Worm (Caenorhabditis elegans) whole organism, L4 larva: ENCODE measurements around the gene C48B4.13.

Experiments
- D1046.2 ChIP-seq: fragments of 200-800 bp; sonication (Bioruptor generic); IDR thresholded peaks from 2 replicates; pipeline ENCODE4 v1.3.6; 2022; ENCODE audit warnings: missing genetic modification characterization, missing compliant biosample characterization
- F10B5.3 ChIP-seq: sonication (generic microtip); optimal IDR thresholded peaks from 2 replicates; lab custom pipeline; 2016; ENCODE audit warnings: mild to moderate bottlenecking, missing genetic modification characterization, missing compliant biosample characterization
- F26F4.8 ChIP-seq: fragments of 200-800 bp; sonication (Bioruptor generic); conservative IDR thresholded peaks from 2 replicates; pipeline ENCODE4 v1.3.6; 2022; ENCODE audit warnings: missing genetic modification characterization, missing compliant biosample characterization
- F44E2.7 ChIP-seq: fragments of 200-800 bp; sonication (Bioruptor generic); IDR thresholded peaks from 2 replicates; pipeline ENCODE4 v2.1.2; 2022; ENCODE audit warnings: missing genetic modification characterization, missing compliant biosample characterization
- Y48G9A.11 ChIP-seq: fragments of 200-800 bp; sonication (Bioruptor generic); IDR thresholded peaks from 2 replicates; pipeline ENCODE4 v1.3.6; 2022; ENCODE audit warnings: missing genetic modification reagents, missing genetic modification characterization, missing compliant biosample characterization
- Y5F2A.4 ChIP-seq: fragments of 200-800 bp; sonication (Bioruptor generic); optimal IDR thresholded peaks from 2 replicates; lab custom pipeline; 2018; ENCODE audit warnings: mild to moderate bottlenecking, missing genetic modification characterization, missing compliant biosample characterization
- ZK337.2 ChIP-seq: fragments of 200-800 bp; sonication (Bioruptor generic); IDR thresholded peaks from 2 replicates; pipeline ENCODE4 v1.3.6; 2022; ENCODE audit warnings: missing genetic modification reagents, missing genetic modification characterization, missing compliant biosample characterization
- aha-1 ChIP-seq: fragments of 150-350 bp; peaks from one replicate; lab custom pipeline; 2014; ENCODE audit warnings: missing biosample characterization, missing genetic modification characterization
- aly-2 ChIP-seq: sonication (generic microtip); optimal IDR thresholded peaks from 2 replicates; lab custom pipeline; 2018; ENCODE audit warnings: missing biosample characterization, missing genetic modification characterization
- arid-1 ChIP-seq: fragments of 200-800 bp; sonication (Bioruptor generic); conservative IDR thresholded peaks from 2 replicates; pipeline ENCODE4 v1.3.6; 2022; ENCODE audit warnings: missing genetic modification reagents, missing genetic modification characterization, missing compliant biosample characterization
- ceh-28 ChIP-seq: fragments of 150-350 bp; optimal IDR thresholded peaks from 2 replicates; lab custom pipeline; 2014; ENCODE audit warnings: missing biosample characterization, missing genetic modification reagents, missing genetic modification characterization
- ceh-32 ChIP-seq: sonication (generic microtip); optimal IDR thresholded peaks from 2 replicates; lab custom pipeline; 2016; ENCODE audit warnings: mild to moderate bottlenecking, missing genetic modification characterization, missing compliant biosample characterization; ENCODE audit not compliant: poor library complexity
- ces-1 ChIP-seq: fragments of 150-350 bp; sonication (generic microtip); optimal IDR thresholded peaks from 4 replicates; lab custom pipeline; 2014; ENCODE audit warnings: missing biosample characterization, missing genetic modification reagents, missing genetic modification characterization
- cey-2 ChIP-seq: sonication (generic microtip); optimal IDR thresholded peaks from 3 replicates; lab custom pipeline; 2017; ENCODE audit warnings: missing genetic modification characterization, mild to moderate bottlenecking, missing compliant biosample characterization, antibody characterized with exemption, borderline replicate concordance; ENCODE audit not compliant: insufficient read depth
- ctbp-1 ChIP-seq: fragments of 200-800 bp; sonication (Bioruptor generic); IDR thresholded peaks from 2 replicates; pipeline ENCODE4 v1.3.6; 2022; ENCODE audit warnings: missing genetic modification reagents, missing genetic modification characterization, missing compliant biosample characterization
- daf-12 ChIP-seq: fragments of 150-350 bp; optimal IDR thresholded peaks from 2 replicates; lab custom pipeline; 2014; ENCODE audit warnings: missing biosample characterization, missing genetic modification reagents, missing genetic modification characterization
- daf-19 ChIP-seq: fragments of 200-800 bp; sonication (Bioruptor generic); conservative IDR thresholded peaks from 2 replicates; pipeline ENCODE4 v1.3.6; 2022; ENCODE audit warnings: missing genetic modification characterization, missing compliant biosample characterization
- dmd-6 ChIP-seq: fragments of 200-800 bp; sonication (Bioruptor generic); IDR thresholded peaks from 2 replicates; pipeline ENCODE4 v1.3.6; 2022; ENCODE audit warnings: missing genetic modification reagents, missing genetic modification characterization, missing compliant biosample characterization
- dmd-9 ChIP-seq: fragments of 200-800 bp; sonication (Bioruptor generic); IDR thresholded peaks from 2 replicates; pipeline ENCODE4 v1.3.6; 2022; ENCODE audit warnings: missing genetic modification reagents, missing genetic modification characterization, missing compliant biosample characterization
- egl-43 ChIP-seq: fragments of 200-800 bp; sonication (Bioruptor generic); IDR thresholded peaks from 2 replicates; pipeline ENCODE4 v1.3.6; 2022; ENCODE audit warnings: missing genetic modification reagents, missing genetic modification characterization, missing compliant biosample characterization
- fkh-10 ChIP-seq: fragments of 150-350 bp; optimal IDR thresholded peaks from 2 replicates; lab custom pipeline; 2014; ENCODE audit warnings: missing biosample characterization, missing genetic modification reagents, missing genetic modification characterization
- gei-8 ChIP-seq: fragments of 200-800 bp; sonication (Bioruptor generic); optimal IDR thresholded peaks from 2 replicates; lab custom pipeline; 2018; ENCODE audit warnings: mild to moderate bottlenecking, missing genetic modification characterization, missing compliant biosample characterization
- hlh-30 ChIP-seq: sonication (generic microtip); optimal IDR thresholded peaks from 2 replicates; lab custom pipeline; 2017; ENCODE audit warnings: antibody characterized with exemption, mild to moderate bottlenecking, missing genetic modification characterization, missing compliant biosample characterization; ENCODE audit not compliant: insufficient read depth
- lim-7 ChIP-seq: fragments of 200-800 bp; sonication (Bioruptor generic); IDR thresholded peaks from 2 replicates; pipeline ENCODE4 v1.3.6; 2022; ENCODE audit warnings: missing genetic modification characterization, missing compliant biosample characterization
- lin-1 ChIP-seq: fragments of 200-800 bp; sonication (Bioruptor generic); IDR thresholded peaks from 2 replicates; pipeline ENCODE4 v1.3.6; 2022; ENCODE audit warnings: missing genetic modification reagents, missing genetic modification characterization, missing compliant biosample characterization
- lin-29 ChIP-seq: fragments of 200-800 bp; sonication (Bioruptor generic); IDR thresholded peaks from 2 replicates; pipeline ENCODE4 v1.3.6; 2022; ENCODE audit warnings: missing genetic modification reagents, missing genetic modification characterization, missing compliant biosample characterization
- lin-39 ChIP-seq: fragments of 150-350 bp; optimal IDR thresholded peaks from 2 replicates; lab custom pipeline; 2014; ENCODE audit warnings: missing biosample characterization, missing genetic modification reagents, missing genetic modification characterization
- lir-3 ChIP-seq: sonication (generic microtip); optimal IDR thresholded peaks from 2 replicates; lab custom pipeline; 2016; ENCODE audit warnings: mild to moderate bottlenecking, missing genetic modification characterization, missing compliant biosample characterization
- madf-9 ChIP-seq: fragments of 200-800 bp; sonication (Bioruptor generic); conservative IDR thresholded peaks from 2 replicates; pipeline ENCODE4 v1.3.6; 2022; ENCODE audit warnings: missing genetic modification reagents, missing genetic modification characterization, missing compliant biosample characterization
- mxl-3 ChIP-seq: fragments of 200-800 bp; sonication (Bioruptor generic); optimal IDR thresholded peaks from 2 replicates; lab custom pipeline; 2018; ENCODE audit warnings: mild to moderate bottlenecking, missing genetic modification characterization, missing compliant biosample characterization
- nhr-10 ChIP-seq: fragments of 150-350 bp; optimal IDR thresholded peaks from 2 replicates; lab custom pipeline; 2014; ENCODE audit warnings: missing biosample characterization, missing genetic modification characterization
- nhr-102 ChIP-seq: sonication (generic microtip); optimal IDR thresholded peaks from 2 replicates; lab custom pipeline; 2016; ENCODE audit warnings: mild to moderate bottlenecking, missing genetic modification characterization, moderate library complexity, missing compliant biosample characterization
- nhr-111 ChIP-seq: fragments of 200-800 bp; sonication (Bioruptor generic); optimal IDR thresholded peaks from 2 replicates; lab custom pipeline; 2018; ENCODE audit warnings: mild to moderate bottlenecking, missing genetic modification characterization, missing compliant biosample characterization
- nhr-237 ChIP-seq: sonication (generic microtip); optimal IDR thresholded peaks from 2 replicates; lab custom pipeline; 2017; ENCODE audit warnings: missing biosample characterization, missing genetic modification characterization
- nhr-41 ChIP-seq: fragments of 200-800 bp; sonication (Bioruptor generic); IDR thresholded peaks from 2 replicates; pipeline ENCODE4 v1.3.6; 2022; ENCODE audit warnings: missing genetic modification reagents, missing genetic modification characterization, missing compliant biosample characterization
- nhr-42 ChIP-seq: fragments of 200-800 bp; sonication (Bioruptor generic); IDR thresholded peaks from 2 replicates; pipeline ENCODE4 v1.3.6; 2022; ENCODE audit warnings: missing genetic modification characterization, missing compliant biosample characterization
- nhr-48 ChIP-seq: sonication (generic microtip); optimal IDR thresholded peaks from 2 replicates; lab custom pipeline; 2016; ENCODE audit warnings: mild to moderate bottlenecking, missing genetic modification characterization, missing compliant biosample characterization
- nhr-6 ChIP-seq: fragments of 150-350 bp; optimal IDR thresholded peaks from 2 replicates; lab custom pipeline; 2014; ENCODE audit warnings: missing biosample characterization, missing genetic modification characterization
- nhr-76 ChIP-seq: fragments of 150-350 bp; optimal IDR thresholded peaks from 2 replicates; lab custom pipeline; 2014; ENCODE audit warnings: missing biosample characterization, missing genetic modification characterization
- nhr-77 ChIP-seq: fragments of 150-350 bp; optimal IDR thresholded peaks from 2 replicates; lab custom pipeline; 2014; ENCODE audit warnings: missing biosample characterization, missing genetic modification characterization
- php-3 ChIP-seq: fragments of 200-800 bp; sonication (Bioruptor generic); IDR thresholded peaks from 2 replicates; pipeline ENCODE4 v1.3.6; 2022; ENCODE audit warnings: missing genetic modification reagents, missing genetic modification characterization, missing compliant biosample characterization
- rbr-2 ChIP-seq: sonication (generic microtip); optimal IDR thresholded peaks from 2 replicates; lab custom pipeline; 2016; ENCODE audit warnings: missing genotype, missing genetic modification characterization, missing compliant biosample characterization
- sdz-12 ChIP-seq: fragments of 200-800 bp; sonication (Bioruptor generic); optimal IDR thresholded peaks from 2 replicates; lab custom pipeline; 2018; ENCODE audit warnings: mild to moderate bottlenecking, missing genetic modification characterization, missing compliant biosample characterization
- skn-1 ChIP-seq: fragments of 150-350 bp; optimal IDR thresholded peaks from 2 replicates; lab custom pipeline; 2014; ENCODE audit warnings: missing biosample characterization, missing genetic modification characterization
- snpc-4 ChIP-seq: fragments of 150-350 bp; optimal IDR thresholded peaks from 2 replicates; lab custom pipeline; 2014; ENCODE audit warnings: missing biosample characterization, missing genetic modification characterization
- spr-1 ChIP-seq: sonication (generic microtip); optimal IDR thresholded peaks from 2 replicates; lab custom pipeline; 2016; ENCODE audit warnings: mild to moderate bottlenecking, missing genetic modification characterization, missing compliant biosample characterization
- spr-3 ChIP-seq: fragments of 200-800 bp; sonication (Bioruptor generic); optimal IDR thresholded peaks from 2 replicates; lab custom pipeline; 2018; ENCODE audit warnings: mild to moderate bottlenecking, missing genetic modification characterization, missing compliant biosample characterization
- unc-39 ChIP-seq: sonication (generic microtip); optimal IDR thresholded peaks from 2 replicates; lab custom pipeline; 2017; ENCODE audit warnings: missing biosample characterization, missing genetic modification characterization
- vab-7 ChIP-seq: fragments of 200-800 bp; sonication (Bioruptor generic); IDR thresholded peaks from 2 replicates; pipeline ENCODE4 v1.3.6; 2022; ENCODE audit warnings: missing genetic modification reagents, missing genetic modification characterization, missing compliant biosample characterization
- zfp-2 ChIP-seq: sonication (generic microtip); optimal IDR thresholded peaks from 2 replicates; lab custom pipeline; 2016; ENCODE audit warnings: mild to moderate bottlenecking, missing genetic modification characterization, missing compliant biosample characterization
- zip-2 ChIP-seq: fragments of 150-350 bp; optimal IDR thresholded peaks from 2 replicates; lab custom pipeline; 2014; ENCODE audit warnings: missing biosample characterization, missing genetic modification characterization

The C48B4.13 gene

DNA sequence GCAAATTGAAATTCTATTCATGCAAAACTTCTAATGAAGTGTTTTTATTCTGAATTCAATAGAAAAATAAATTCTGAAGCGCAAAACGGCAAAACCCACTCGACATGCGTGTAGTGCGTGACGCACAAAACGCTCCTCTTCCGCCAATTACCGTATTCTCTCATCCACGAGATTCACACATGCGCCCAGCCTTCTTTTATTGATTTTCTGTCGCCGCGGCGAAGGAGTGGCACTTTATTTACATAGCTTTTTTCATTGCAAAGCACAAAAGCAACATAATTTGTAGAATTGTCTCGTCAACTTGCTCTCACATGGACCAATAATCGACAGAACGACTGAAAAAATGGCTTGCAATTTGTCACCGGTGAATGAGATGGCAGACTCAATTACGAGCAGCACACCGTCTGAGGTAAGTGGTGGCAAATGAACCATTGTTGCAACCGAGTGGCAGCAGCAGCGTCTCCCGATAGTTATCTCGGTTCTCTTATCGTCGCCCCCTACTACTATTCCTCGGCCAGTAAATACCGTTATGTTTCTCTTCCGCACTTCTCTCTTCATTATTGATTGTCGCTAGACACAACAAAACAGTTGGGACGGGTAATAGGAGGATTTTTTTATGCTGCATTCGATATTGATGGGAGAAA is 22.4 kb upstream of the C48B4.13 start, which contains the start of gene unc-16 (continued):
- peak; percentile 98 for TF ChIP-seq aha-1
- 0 out of 2 replicates have a peak, but pooled peaks have one; percentile 19 for TF ChIP-seq lin-29 (GFP tag; lab: Robert Waterston, UW)
- no peak for TF ChIP-seq daf-12 (tag; lab: Kevin White, UChicago)
- TF ChIP-seq fkh-10 (GFP tag; lab: Kevin White, UChicago): peak; percentile 91
- no peak for TF ChIP-seq ces-1 (GFP tag; lab: Kevin White, UChicago)
- TF ChIP-seq dmd-9 (GFP tag; lab: Robert Waterston, UW): 0 out of 2 replicates have a peak, but pooled peaks have one; percentile 52
- peak; percentile 71 for TF ChIP-seq dmd-6 (GFP tag; lab: Robert Waterston, UW)
- no peak for TF ChIP-seq spr-3 (GFP tag; lab: Kevin White, UChicago)
- no peak for TF ChIP-seq Y5F2A.4
- peak; percentile 50; the same call in 1 of the 2 replicates for TF ChIP-seq arid-1 (GFP tag; lab: Robert Waterston, UW)
- no peak for TF ChIP-seq aly-2 (tag; lab: Kevin White, UChicago)
- TF ChIP-seq ceh-32 (tag; lab: Kevin White, UChicago): no peak
- peak; percentile 50 for TF ChIP-seq nhr-77 (tag; lab: Kevin White, UChicago)
- no peak for TF ChIP-seq F26F4.8 (GFP tag; lab: Robert Waterston, UW)
- no peak for TF ChIP-seq lin-1 (GFP tag; lab: Robert Waterston, UW)
- no peak for TF ChIP-seq lir-3 (tag; lab: Kevin White, UChicago)
- TF ChIP-seq ZK337.2 (GFP tag; lab: Robert Waterston, UW): 0 out of 2 replicates have a peak, but pooled peaks have one; percentile 8
- no peak for TF ChIP-seq cey-2 (tag; lab: Kevin White, UChicago)
- no peak for TF ChIP-seq sdz-12 (GFP tag; lab: Kevin White, UChicago)
- TF ChIP-seq nhr-76 (tag; lab: Kevin White, UChicago): no peak
- no peak for TF ChIP-seq snpc-4 (tag; lab: Kevin White, UChicago)
- TF ChIP-seq rbr-2 (tag; lab: Kevin White, UChicago): peak; percentile 91
- TF ChIP-seq daf-19: no peak
- TF ChIP-seq vab-7: peak; percentile 56
- no peak for TF ChIP-seq nhr-10 (tag; lab: Kevin White, UChicago)
- 0 out of 2 replicates have a peak, but pooled peaks have one; percentile 21 for TF ChIP-seq madf-9 (GFP tag; lab: Robert Waterston, UW)
- peak; percentile 87 for TF ChIP-seq spr-1 (tag; lab: Kevin White, UChicago)
- TF ChIP-seq nhr-48 (tag; lab: Kevin White, UChicago): peak; percentile 45
- TF ChIP-seq lin-39 (tag; lab: Kevin White, UChicago): no peak
- TF ChIP-seq F44E2.7: no peak
- TF ChIP-seq nhr-102: peak; percentile 51
- TF ChIP-seq gei-8 (GFP tag; lab: Kevin White, UChicago): no peak
- peak; percentile 61 for TF ChIP-seq ceh-28 (tag; lab: Kevin White, UChicago)
- TF ChIP-seq zip-2 (tag; lab: Kevin White, UChicago): no peak
- no peak for TF ChIP-seq nhr-41 (GFP tag; lab: Robert Waterston, UW)
- no peak for TF ChIP-seq php-3
- TF ChIP-seq F10B5.3 (tag; lab: Kevin White, UChicago): peak; percentile 20
- no peak for TF ChIP-seq nhr-237
- TF ChIP-seq lim-7 (GFP tag; lab: Robert Waterston, UW): no peak
- TF ChIP-seq D1046.2: no peak
- TF ChIP-seq egl-43 (GFP tag; lab: Robert Waterston, UW): no peak; the same call in 1 of the 2 replicates
- peak; percentile 21 for TF ChIP-seq zfp-2
- TF ChIP-seq ctbp-1: peak; percentile 68; the same call in 1 of the 2 replicates
- peak; percentile 70 for TF ChIP-seq nhr-6
- no peak for TF ChIP-seq skn-1
- no peak for TF ChIP-seq unc-39 (tag; lab: Kevin White, UChicago)
- peak; percentile 98 for TF ChIP-seq hlh-30 (tag; lab: Kevin White, UChicago)
- TF ChIP-seq nhr-42 (GFP tag; lab: Robert Waterston, UW): peak; percentile 18; the same call in 1 of the 2 replicates
- TF ChIP-seq Y48G9A.11 (GFP tag; lab: Robert Waterston, UW): no peak
- TF ChIP-seq mxl-3 (GFP tag; lab: Kevin White, UChicago): peak; percentile 89
- no peak for TF ChIP-seq nhr-111 (GFP tag; lab: Kevin White, UChicago)
